Worm (Caenorhabditis elegans) whole organism, late embryonic: Measurements from ENCODE around the gene srbc-37.
"Not testable (repeated sequence)": the region's sequence is repeated elsewhere in the genome, so short reads cannot be mapped to it uniquely, and the experiment has no call there.

Source experiments
- C08G9.2 ChIP-seq: sonication (generic microtip); optimal IDR thresholded peaks from 2 replicates; lab custom pipeline; 2016; ENCODE audit warnings: mild to moderate bottlenecking, missing genetic modification characterization, moderate library complexity, missing compliant biosample characterization
- F13H6.1 ChIP-seq: sonication (generic microtip); optimal IDR thresholded peaks from 2 replicates; lab custom pipeline; 2016; ENCODE audit warnings: missing genetic modification characterization, missing compliant biosample characterization
- K09A11.1 ChIP-seq: sonication (generic microtip); optimal IDR thresholded peaks from 2 replicates; lab custom pipeline; 2017; ENCODE audit warnings: antibody characterized with exemption, mild to moderate bottlenecking, missing genetic modification characterization, missing compliant biosample characterization; ENCODE audit not compliant: insufficient read depth
- T23F11.4 ChIP-seq: fragments of 200-800 bp; sonication (Bioruptor generic); optimal IDR thresholded peaks from 2 replicates; lab custom pipeline; 2018; ENCODE audit warnings: mild to moderate bottlenecking, missing genetic modification characterization, missing compliant biosample characterization
- ama-1 ChIP-seq: fragments of 150-350 bp; optimal IDR thresholded peaks from 2 replicates; lab custom pipeline; 2014
- ceh-14 ChIP-seq: sonication (generic microtip); optimal IDR thresholded peaks from 2 replicates; lab custom pipeline; 2016; ENCODE audit warnings: missing genotype, missing genetic modification characterization, missing compliant biosample characterization
- ceh-18 ChIP-seq: sonication (generic microtip); optimal IDR thresholded peaks from 2 replicates; lab custom pipeline; 2016; ENCODE audit warnings: missing genetic modification characterization, missing compliant biosample characterization
- ceh-19 ChIP-seq: fragments of 200-800 bp; sonication (Bioruptor generic); optimal IDR thresholded peaks from 2 replicates; lab custom pipeline; 2018; ENCODE audit warnings: mild to moderate bottlenecking, missing genetic modification characterization, missing compliant biosample characterization
- ceh-31 ChIP-seq: sonication (generic microtip); optimal IDR thresholded peaks from 2 replicates; lab custom pipeline; 2016; ENCODE audit warnings: missing genetic modification characterization, missing compliant biosample characterization
- ceh-34 ChIP-seq: sonication (generic microtip); optimal IDR thresholded peaks from 2 replicates; lab custom pipeline; 2016; ENCODE audit warnings: mild to moderate bottlenecking, missing genetic modification characterization, missing compliant biosample characterization
- dve-1 ChIP-seq: sonication (generic microtip); optimal IDR thresholded peaks from 2 replicates; lab custom pipeline; 2017; ENCODE audit warnings: antibody characterized with exemption, mild to moderate bottlenecking, missing genetic modification characterization, missing compliant biosample characterization
- elt-2 ChIP-seq: sonication (generic microtip); optimal IDR thresholded peaks from 2 replicates; lab custom pipeline; 2016; ENCODE audit warnings: missing genetic modification reagents, missing genetic modification characterization, missing compliant biosample characterization
- ets-4 ChIP-seq: sonication (generic microtip); optimal IDR thresholded peaks from 2 replicates; lab custom pipeline; 2016; ENCODE audit warnings: missing genetic modification characterization, missing compliant biosample characterization
- gmeb-2 ChIP-seq: sonication (generic microtip); optimal IDR thresholded peaks from 2 replicates; lab custom pipeline; 2016; ENCODE audit warnings: missing genetic modification characterization, inconsistent platforms, missing compliant biosample characterization
- hlh-15 ChIP-seq: sonication (generic microtip); optimal IDR thresholded peaks from 2 replicates; lab custom pipeline; 2016; ENCODE audit warnings: missing genetic modification characterization, missing compliant biosample characterization
- hlh-30 ChIP-seq: sonication (generic microtip); optimal IDR thresholded peaks from 2 replicates; lab custom pipeline; 2017; ENCODE audit warnings: antibody characterized with exemption, missing genetic modification characterization, missing compliant biosample characterization; ENCODE audit not compliant: insufficient read depth
- lim-6 ChIP-seq: sonication (generic microtip); optimal IDR thresholded peaks from 2 replicates; lab custom pipeline; 2016; ENCODE audit warnings: missing genetic modification characterization, missing compliant biosample characterization
- lin-11 ChIP-seq: fragments of 200-800 bp; sonication (Bioruptor generic); optimal IDR thresholded peaks from 2 replicates; lab custom pipeline; 2018; ENCODE audit warnings: mild to moderate bottlenecking, missing genetic modification characterization, missing compliant biosample characterization
- madf-2 ChIP-seq: sonication (generic microtip); optimal IDR thresholded peaks from 2 replicates; lab custom pipeline; 2017; ENCODE audit warnings: missing genetic modification characterization, missing compliant biosample characterization
- nfya-1 ChIP-seq: sonication (generic microtip); optimal IDR thresholded peaks from 2 replicates; lab custom pipeline; 2017; ENCODE audit warnings: missing genetic modification characterization, mild to moderate bottlenecking, missing compliant biosample characterization, antibody characterized with exemption, moderate library complexity
- nhr-11 ChIP-seq: fragments of 150-350 bp; optimal IDR thresholded peaks from 2 replicates; lab custom pipeline; 2014; ENCODE audit warnings: missing biosample characterization, missing genetic modification characterization
- npax-4 ChIP-seq: sonication (generic microtip); optimal IDR thresholded peaks from 2 replicates; lab custom pipeline; 2016; ENCODE audit warnings: missing genetic modification characterization, missing compliant biosample characterization
- odd-2 ChIP-seq: sonication (generic microtip); optimal IDR thresholded peaks from 2 replicates; lab custom pipeline; 2017; ENCODE audit warnings: antibody characterized with exemption, mild to moderate bottlenecking, missing genetic modification characterization, missing compliant biosample characterization
- pat-9 ChIP-seq: fragments of 200-800 bp; sonication (Bioruptor generic); optimal IDR thresholded peaks from 2 replicates; lab custom pipeline; 2018; ENCODE audit warnings: mild to moderate bottlenecking, missing genetic modification characterization, moderate library complexity, missing compliant biosample characterization
- pax-1 ChIP-seq: fragments of 150-350 bp; optimal IDR thresholded peaks from 2 replicates; lab custom pipeline; 2014; ENCODE audit warnings: missing biosample characterization, missing genetic modification characterization
- pha-2 ChIP-seq: sonication (generic microtip); optimal IDR thresholded peaks from 2 replicates; lab custom pipeline; 2017; ENCODE audit warnings: mild to moderate bottlenecking, missing genetic modification characterization, missing compliant biosample characterization
- pha-4 ChIP-seq: fragments of 150-350 bp; optimal IDR thresholded peaks from 2 replicates; lab custom pipeline; 2018; ENCODE audit warnings: missing biosample characterization, missing genetic modification reagents, missing genetic modification characterization
- pros-1 ChIP-seq: fragments of 150-350 bp; optimal IDR thresholded peaks from 2 replicates; lab custom pipeline; 2014; ENCODE audit warnings: missing biosample characterization, missing genetic modification reagents, missing genetic modification characterization
- rnt-1 ChIP-seq: sonication (generic microtip); optimal IDR thresholded peaks from 2 replicates; lab custom pipeline; 2016; ENCODE audit warnings: missing genetic modification characterization, missing compliant biosample characterization
- tbx-2 ChIP-seq: sonication (generic microtip); optimal IDR thresholded peaks from 2 replicates; lab custom pipeline; 2016; ENCODE audit warnings: missing genetic modification characterization, missing compliant biosample characterization
- unc-3 ChIP-seq, 2 experiments: fragments of 200-800 bp in 1 of 2; sonication (Bioruptor generic) in 1 of 2; sonication (generic microtip) in 1 of 2; conservative IDR thresholded peaks in 1 of 2; optimal IDR thresholded peaks in 1 of 2; 2 replicates each; pipeline versions ENCODE4 v1.3.6 to Lab custom; 2016 to 2022; ENCODE audit warnings: missing compliant biosample characterization in 2 of 2, missing genetic modification characterization in 2 of 2, missing genetic modification reagents in 1 of 2
- unc-55 ChIP-seq: sonication (generic microtip); optimal IDR thresholded peaks from 2 replicates; lab custom pipeline; 2017; ENCODE audit warnings: missing biosample characterization, missing genetic modification reagents, missing genetic modification characterization
- unc-86 ChIP-seq: sonication (generic microtip); optimal IDR thresholded peaks from 2 replicates; lab custom pipeline; 2016; ENCODE audit warnings: missing genetic modification characterization, missing compliant biosample characterization
- zip-5 ChIP-seq: sonication (generic microtip); optimal IDR thresholded peaks from 2 replicates; lab custom pipeline; 2016; ENCODE audit warnings: missing genetic modification characterization, missing compliant biosample characterization

Gene srbc-37

DNA sequence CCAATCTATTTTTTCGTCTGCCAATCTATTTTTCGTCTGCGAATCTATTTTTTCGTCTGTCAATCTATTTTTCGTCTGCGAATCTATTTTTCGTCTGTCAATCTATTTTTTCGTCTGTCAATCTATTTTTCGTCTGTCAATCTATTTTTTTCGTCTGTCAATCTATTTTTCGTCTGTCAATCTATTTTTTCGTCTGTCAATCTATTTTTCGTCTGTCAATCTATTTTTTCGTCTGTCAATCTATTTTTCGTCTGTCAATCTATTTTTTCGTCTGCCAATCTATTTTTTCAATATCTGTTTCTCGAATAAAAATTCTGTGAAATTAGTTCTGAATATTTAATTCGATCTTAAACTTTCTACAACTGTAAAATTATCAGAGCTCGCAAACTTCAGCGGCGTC is 44.2 kb upstream of the srbc-37 start:
- 0 out of 2 replicates have a peak, but pooled peaks have one; percentile 49 for TF ChIP-seq unc-3 (GFP tag; conservative IDR thresholded peaks at IDR 0.05; lab: Robert Waterston, UW)
- not testable (repeated sequence) for TF ChIP-seq unc-3 (tag; optimal IDR thresholded peaks at IDR 0.05; lab: Kevin White, UChicago)

DNA sequence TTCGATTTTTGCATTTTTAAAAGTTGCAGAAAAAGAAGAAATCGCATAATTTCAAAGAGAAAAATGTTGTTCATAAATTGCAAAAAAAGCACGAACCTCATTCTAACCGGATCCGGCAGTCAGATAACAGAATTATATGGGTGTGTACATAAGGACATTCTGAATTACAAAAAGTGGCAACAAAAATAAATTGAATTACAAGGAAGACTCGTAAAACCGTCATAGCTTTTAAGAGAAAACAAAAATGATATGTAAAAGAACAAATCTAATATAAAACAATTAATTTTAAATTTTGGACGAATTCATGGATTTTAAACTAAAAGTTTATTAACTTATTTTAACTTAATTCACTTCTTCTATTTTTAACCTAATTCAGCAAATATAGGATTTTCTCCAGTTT is 42.1 kb upstream of the srbc-37 start, which contains the start of gene F31F4.17:
TSS of gene F31F4.17 (minus strand) at position 101 of the 400 bp plus-strand sequence.
- TF ChIP-seq ceh-18 = no peak
- TF ChIP-seq ceh-19 (GFP tag; lab: Kevin White, UChicago) = no peak
- no peak for TF ChIP-seq nhr-11 (tag; lab: Kevin White, UChicago)
- TF ChIP-seq ceh-31 (tag; lab: Kevin White, UChicago) = no peak
- no peak for TF ChIP-seq nfya-1 (tag; lab: Kevin White, UChicago)
- TF ChIP-seq elt-2 (tag; lab: Kevin White, UChicago) = no peak
- TF ChIP-seq T23F11.4 (GFP tag; lab: Kevin White, UChicago) = no peak
- TF ChIP-seq ama-1 (lab: Kevin White, UChicago) = no peak
- no peak for TF ChIP-seq madf-2 (tag; lab: Kevin White, UChicago)
- no peak for TF ChIP-seq lin-11 (tag; lab: Kevin White, UChicago)
- TF ChIP-seq pros-1 (tag; lab: Kevin White, UChicago) = no peak
- no peak for TF ChIP-seq pha-4 (tag; lab: Kevin White, UChicago)
- TF ChIP-seq gmeb-2 (tag; lab: Kevin White, UChicago) = no peak
- TF ChIP-seq C08G9.2 (tag; lab: Kevin White, UChicago) = no peak
- no peak for TF ChIP-seq F13H6.1 (tag; lab: Kevin White, UChicago)

DNA sequence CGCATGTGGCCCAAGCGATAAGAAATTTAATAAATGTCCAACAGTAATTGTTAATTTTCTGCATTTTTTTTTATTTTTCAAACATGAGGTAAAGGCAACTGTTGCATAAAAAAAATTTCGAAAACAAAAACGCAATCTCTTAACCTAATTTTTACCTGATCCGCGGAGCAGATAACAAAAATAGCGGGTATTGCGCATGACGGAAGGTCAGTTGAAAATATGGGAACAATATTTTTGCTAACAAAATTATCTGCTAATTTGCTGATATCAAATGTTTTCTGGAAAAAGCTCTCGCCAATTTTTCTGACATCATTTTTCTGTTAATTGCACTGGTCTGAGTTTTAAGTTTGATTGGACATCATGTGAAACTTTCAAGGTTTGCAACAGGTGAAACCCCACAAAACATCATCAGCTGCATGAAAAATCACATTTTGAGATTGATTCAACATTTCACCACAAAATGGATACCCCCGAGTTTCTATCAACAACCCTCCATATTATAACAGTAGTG is 38.0 kb upstream of the srbc-37 start, which contains the start of the genes F31F4.11 and srh-266:
TSS of gene F31F4.11 (minus strand) at position 101 of the 511 bp plus-strand sequence.
TSS of gene srh-266 (plus strand) at position 461 of the 511 bp plus-strand sequence.
- TF ChIP-seq ceh-14 = no peak
- no peak for TF ChIP-seq gmeb-2 (tag; lab: Kevin White, UChicago)
- TF ChIP-seq unc-86 = no peak
- TF ChIP-seq rnt-1 = no peak
- no peak for TF ChIP-seq dve-1 (tag; lab: Kevin White, UChicago)
- no peak for TF ChIP-seq ceh-34 (tag; lab: Kevin White, UChicago)
- no peak for TF ChIP-seq hlh-30 (tag; lab: Kevin White, UChicago)
- TF ChIP-seq pax-1 (tag; lab: Kevin White, UChicago) = no peak
- no peak for TF ChIP-seq zip-5 (tag; lab: Kevin White, UChicago)
- no peak for TF ChIP-seq pat-9
- TF ChIP-seq K09A11.1 (tag; lab: Kevin White, UChicago) = no peak
- TF ChIP-seq lim-6 (tag; lab: Kevin White, UChicago) = no peak

DNA sequence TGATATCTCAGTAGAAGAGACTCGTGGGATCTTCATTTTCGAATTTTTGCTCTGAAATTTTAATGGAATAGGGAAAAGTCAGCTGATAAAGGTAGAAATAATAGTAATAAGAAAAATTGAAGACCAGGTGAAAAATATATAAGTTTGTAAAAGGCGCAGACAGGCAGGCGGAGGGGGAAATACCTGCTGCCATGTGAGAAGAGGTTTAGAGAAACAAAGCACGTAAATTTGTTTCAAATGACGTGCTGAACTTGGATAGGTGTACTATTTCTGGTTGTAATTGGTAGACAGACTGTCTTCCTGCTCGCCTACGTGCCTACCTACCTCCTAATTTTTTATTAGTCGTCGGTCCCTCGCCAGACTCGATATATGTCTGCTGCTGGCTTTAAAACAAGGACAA is 34.9 kb upstream of the srbc-37 start, which contains the start of gene nhr-180:
TSS of gene nhr-180 (minus strand) at position 52 of the 400 bp plus-strand sequence.
- TF ChIP-seq ets-4 = no peak

DNA sequence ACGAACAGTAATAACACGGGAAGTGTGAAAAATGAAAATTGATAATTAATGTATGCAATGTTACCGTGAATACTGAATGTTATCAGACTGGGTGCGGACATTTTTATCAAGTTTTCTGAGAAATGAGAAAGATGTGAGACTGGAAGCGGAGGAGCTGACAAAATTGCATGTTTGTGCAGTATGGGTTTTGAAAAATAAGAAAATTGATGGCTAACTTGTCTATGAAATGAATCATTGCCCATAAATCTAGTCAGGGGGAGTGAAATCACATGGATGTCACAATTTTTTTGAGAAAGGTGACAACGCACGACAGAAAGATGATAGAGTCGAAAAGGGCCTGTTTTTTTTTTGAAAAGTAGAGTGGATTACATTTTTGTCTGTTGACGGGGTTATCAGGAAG is 31.0 kb upstream of the srbc-37 start, which contains the start of gene sru-24:
TSS of gene sru-24 (minus strand) at position 101 of the 400 bp plus-strand sequence.
- TF ChIP-seq ceh-14 (no peak), ceh-19 (GFP tag; lab: Kevin White, UChicago) (no peak), hlh-15 (tag; lab: Kevin White, UChicago) (no peak), ceh-18 (no peak), npax-4 (tag; lab: Kevin White, UChicago) (no peak), nhr-11 (tag; lab: Kevin White, UChicago) (no peak), pha-2 (no peak), tbx-2 (tag; lab: Kevin White, UChicago) (no peak), odd-2 (tag; lab: Kevin White, UChicago) (no peak), unc-55 (no peak)
